Worm (Caenorhabditis elegans): ENCODE measurements around the gene F21D5.9.

DNA sequence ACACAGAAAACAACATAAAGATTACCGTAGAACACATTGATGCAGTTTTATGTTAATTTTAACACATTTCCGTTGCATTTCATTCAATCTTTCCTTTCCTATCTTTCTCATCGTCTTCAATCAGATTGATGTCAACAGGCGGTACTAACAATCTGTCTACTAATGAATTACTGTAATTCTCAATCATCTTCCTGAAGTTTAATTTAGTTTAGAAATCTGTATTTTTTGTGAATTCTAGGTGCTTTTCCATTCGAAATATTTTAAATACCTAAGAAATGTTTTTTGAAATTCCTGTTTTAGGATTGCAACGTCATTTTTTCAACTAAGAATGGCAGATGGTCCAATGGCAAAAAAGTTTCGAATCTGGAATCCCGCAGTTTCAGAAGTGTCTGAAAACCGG is at the start of gene F21D5.9:
- TF ChIP-seq him-1 (tag; optimal IDR thresholded peaks at IDR 0.05) (no peak), W03F9.2 (tag; optimal IDR thresholded peaks at IDR 0.05) (no peak), dao-5 (tag; optimal IDR thresholded peaks at IDR 0.05) (no peak)
